Fruit fly (Drosophila melanogaster) Kc167 (cell line): ENCODE data around the gene ich.

Experiments used
- Myc ChIP-seq: fragments of >200 bp; optimal IDR thresholded peaks from 2 replicates; lab custom pipeline; 2017; ENCODE audit warnings: missing external identifiers
- Sin3A ChIP-seq: fragments of >200 bp; optimal IDR thresholded peaks from 2 replicates; lab custom pipeline; 2018; ENCODE audit warnings: missing external identifiers
- h ChIP-seq: fragments of >200 bp; optimal IDR thresholded peaks from 3 replicates; lab custom pipeline; 2018; ENCODE audit warnings: missing external identifiers
- insv ChIP-seq: fragments of >200 bp; optimal IDR thresholded peaks from 3 replicates; lab custom pipeline; 2018; ENCODE audit warnings: missing external identifiers
- psq ChIP-seq: fragments of >200 bp; optimal IDR thresholded peaks from 2 replicates; lab custom pipeline; 2017; ENCODE audit warnings: missing external identifiers
- ttk ChIP-seq: sonication (Bioruptor generic); optimal IDR thresholded peaks from 2 replicates; lab custom pipeline; 2017; ENCODE audit warnings: missing external identifiers

The ich gene

dm6 chr3R:8948855-8949254 is 14.0 kb downstream of the ich start:
- TF ChIP-seq ttk (lab: Kevin White, UChicago) (no peak), psq (lab: Kevin White, UChicago) (no peak), h (lab: Kevin White, UChicago) (no peak), Sin3A (no peak), insv (lab: Kevin White, UChicago) (no peak), Myc (lab: Kevin White, UChicago) (no peak)

- TF ChIP-seq h (lab: Kevin White, UChicago) (no peak), Myc (lab: Kevin White, UChicago) (no peak), Sin3A (no peak), psq (lab: Kevin White, UChicago) (no peak), ttk (lab: Kevin White, UChicago) (no peak), insv (lab: Kevin White, UChicago) (no peak)
Observed at dm6 chr3R:8947757-8948428, 14.9 kb downstream of the ich start.

DNA sequence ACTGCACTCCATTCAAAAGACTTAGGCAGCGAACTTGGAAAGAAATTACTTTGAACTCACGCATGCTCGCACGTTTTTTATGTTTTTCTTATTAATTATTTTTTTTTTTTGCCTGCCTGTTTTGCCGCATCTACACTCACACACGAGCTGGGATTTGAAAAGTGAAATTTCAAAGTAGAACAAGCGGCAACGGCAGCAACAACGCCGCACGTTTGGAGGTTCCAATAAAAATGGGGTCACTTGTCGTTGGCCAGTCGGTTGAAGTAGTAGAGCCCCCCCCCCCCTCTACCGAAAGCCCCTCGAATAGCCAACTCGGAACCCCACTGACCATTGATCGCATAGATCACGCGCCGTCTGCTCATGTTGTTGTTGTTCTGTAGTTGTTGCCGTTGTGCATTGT is 16.4 kb downstream of the ich start:
- no peak for TF ChIP-seq psq (lab: Kevin White, UChicago)
- no peak for TF ChIP-seq insv (lab: Kevin White, UChicago)
- no peak for TF ChIP-seq Sin3A

DNA sequence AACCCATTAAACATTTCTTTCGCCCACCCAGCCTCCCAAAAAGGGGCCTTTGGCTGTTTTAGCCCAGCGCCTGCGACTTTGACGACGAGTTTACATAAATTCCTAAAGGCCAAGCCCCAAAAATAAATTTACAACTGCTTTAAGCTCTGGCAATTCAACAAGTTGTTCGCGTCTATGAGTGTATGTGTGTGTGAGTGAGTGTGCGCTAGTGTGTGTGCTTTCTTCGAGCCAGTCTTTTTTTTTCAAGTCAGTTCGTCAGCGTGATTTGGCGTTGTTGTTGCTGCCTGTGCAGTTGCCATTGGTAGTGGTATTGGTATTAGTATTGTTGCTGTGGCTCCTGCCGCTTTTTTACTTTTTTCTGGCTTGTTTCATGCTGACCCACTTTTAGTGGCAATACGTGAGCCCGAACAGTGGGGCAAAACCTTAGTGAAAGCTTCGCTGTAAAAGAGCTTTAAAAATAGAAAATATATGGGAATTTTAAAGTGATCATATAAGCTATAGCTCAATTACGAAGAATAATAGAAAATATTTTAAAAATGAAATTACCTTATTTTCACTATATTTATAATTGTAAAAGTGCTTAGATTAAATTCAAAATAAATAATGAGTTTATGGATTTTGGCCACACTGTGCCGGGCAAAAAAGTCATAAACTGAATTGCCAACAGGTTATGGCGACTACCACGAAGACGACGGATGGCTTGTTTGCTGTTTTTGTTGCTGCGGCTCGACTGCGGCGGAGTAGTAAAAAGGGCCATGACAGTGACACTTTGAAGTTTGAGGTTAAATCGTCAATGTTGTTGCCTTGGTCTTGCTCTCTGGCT is 17.1 kb downstream of the ich start:
- TF ChIP-seq insv (lab: Kevin White, UChicago) (no peak), Myc (lab: Kevin White, UChicago) (no peak), psq (lab: Kevin White, UChicago) (no peak), Sin3A (no peak), h (lab: Kevin White, UChicago) (no peak), ttk (lab: Kevin White, UChicago) (no peak)

DNA sequence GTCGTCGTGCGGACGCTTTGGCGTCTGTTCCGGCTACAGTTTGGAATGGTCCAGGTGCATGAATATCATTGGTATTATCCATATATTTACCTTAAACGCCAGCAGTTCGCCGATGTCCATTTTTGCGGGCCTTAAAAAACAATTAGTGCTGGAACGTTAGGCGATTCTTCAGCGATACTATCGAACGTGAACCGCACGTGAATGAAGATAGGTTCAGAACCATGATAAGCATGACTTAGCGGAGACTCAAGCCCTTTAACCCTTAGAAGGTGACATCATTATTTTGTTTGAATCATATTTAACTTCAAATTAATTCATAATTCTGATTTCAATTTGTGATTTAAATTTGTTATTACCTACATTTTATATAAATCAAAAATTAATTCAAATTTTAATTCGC is 18.0 kb downstream of the ich start, which contains the start of gene CG11964:
TSS of gene CG11964 (minus strand) at position 155 of the 400 bp plus-strand sequence.
- no peak for TF ChIP-seq psq (lab: Kevin White, UChicago)
- no peak for TF ChIP-seq ttk (lab: Kevin White, UChicago)
- TF ChIP-seq h (lab: Kevin White, UChicago) = no peak
- no peak for TF ChIP-seq Sin3A
- no peak for TF ChIP-seq insv (lab: Kevin White, UChicago)
- no peak for TF ChIP-seq Myc (lab: Kevin White, UChicago)

dm6 chr3R:8939750-8940149 is 23.1 kb downstream of the ich start:
- TF ChIP-seq psq (lab: Kevin White, UChicago) (no peak), ttk (lab: Kevin White, UChicago) (no peak), Sin3A (no peak), Myc (lab: Kevin White, UChicago) (no peak), h (lab: Kevin White, UChicago) (no peak), insv (lab: Kevin White, UChicago) (no peak)

- no peak for TF ChIP-seq Sin3A
- no peak for TF ChIP-seq insv (lab: Kevin White, UChicago)
- TF ChIP-seq psq (lab: Kevin White, UChicago) = no peak
- no peak for TF ChIP-seq h (lab: Kevin White, UChicago)
- TF ChIP-seq ttk (lab: Kevin White, UChicago) = no peak
- no peak for TF ChIP-seq Myc (lab: Kevin White, UChicago)
Observed at dm6 chr3R:8938494-8939404, 24.1 kb downstream of the ich start, which contains the start of gene ScsbetaA. Gene ScsbetaA (plus strand): TSS chr3R:8938724.

DNA sequence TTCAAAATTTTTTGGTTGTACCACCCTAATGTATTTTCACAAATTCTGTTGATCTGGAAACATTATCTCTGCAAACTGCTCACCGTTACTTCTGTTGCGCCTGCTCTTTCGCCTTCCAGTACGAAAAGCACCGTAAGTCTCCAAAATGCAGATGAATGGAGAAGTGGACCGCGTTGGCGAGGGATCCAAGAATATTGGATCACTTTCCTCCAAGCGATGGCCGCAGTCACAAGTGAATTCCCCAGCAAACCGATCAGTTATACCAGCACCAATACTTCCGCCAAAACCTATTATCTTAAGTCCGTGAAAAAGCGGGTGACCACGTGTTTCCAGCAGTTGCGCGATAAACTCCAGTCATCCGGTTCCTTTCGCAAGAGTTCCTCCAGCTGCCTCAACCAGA is 27.9 kb downstream of the ich start, which contains the start of gene osk:
TSS of gene osk (plus strand) at position 197 of the 400 bp plus-strand sequence.
- TF ChIP-seq h (lab: Kevin White, UChicago) (no peak), Myc (lab: Kevin White, UChicago) (no peak), insv (lab: Kevin White, UChicago) (no peak), ttk (lab: Kevin White, UChicago) (no peak), Sin3A (no peak), psq (lab: Kevin White, UChicago) (no peak)

DNA sequence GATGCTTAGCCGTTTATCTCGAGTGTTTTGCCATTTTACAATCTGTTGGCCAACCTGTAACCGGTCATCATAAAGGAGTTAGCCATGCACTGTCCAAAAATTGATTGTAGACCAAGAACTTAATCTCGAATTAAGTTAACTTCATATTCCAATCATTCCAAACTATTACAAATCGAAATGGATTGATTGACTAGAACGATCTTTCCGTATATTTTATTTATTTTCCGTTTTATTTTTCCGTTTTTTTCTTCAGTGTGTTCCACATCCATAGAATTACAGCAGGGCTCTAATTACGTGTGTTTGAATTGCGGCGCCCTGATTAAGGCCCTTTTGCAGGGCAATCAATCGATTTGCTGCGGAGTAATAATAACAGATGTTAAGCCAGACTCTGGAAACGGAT is 30.1 kb downstream of the ich start:
- TF ChIP-seq insv (lab: Kevin White, UChicago) (no peak), ttk (lab: Kevin White, UChicago) (no peak), Myc (lab: Kevin White, UChicago) (no peak), Sin3A (no peak), h (lab: Kevin White, UChicago) (no peak), psq (lab: Kevin White, UChicago) (no peak)

- no peak for TF ChIP-seq Myc (lab: Kevin White, UChicago)
- no peak for TF ChIP-seq insv (lab: Kevin White, UChicago)
Observed at dm6 chr3R:8931777-8932345, 31.0 kb downstream of the ich start, which contains the start of gene pyd. Gene pyd (minus strand): TSS chr3R:8931896.

DNA sequence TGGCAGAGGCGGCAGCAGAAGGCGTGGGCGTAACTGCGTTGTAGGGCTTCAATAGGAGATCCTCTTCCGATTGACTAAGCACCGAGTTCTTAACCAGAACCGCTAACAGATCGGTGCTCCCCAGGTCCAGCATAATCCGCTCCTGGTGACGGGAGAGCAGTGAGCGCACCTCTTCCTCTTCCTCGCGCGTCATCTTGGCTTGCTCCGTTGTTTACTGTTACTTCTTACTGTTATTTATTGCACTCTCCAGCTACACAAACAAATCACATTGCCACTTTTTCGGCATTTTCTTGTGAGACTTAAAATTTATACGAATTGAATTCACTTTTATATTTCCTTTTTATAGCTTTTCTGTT is 31.8 kb downstream of the ich start:
- TF ChIP-seq Sin3A (no peak), Myc (lab: Kevin White, UChicago) (no peak), ttk (lab: Kevin White, UChicago) (no peak), psq (lab: Kevin White, UChicago) (no peak), h (lab: Kevin White, UChicago) (no peak), insv (lab: Kevin White, UChicago) (no peak)
